Fruit fly (Drosophila melanogaster) whole organism, embryonic: ENCODE results near the gene insv.
A peak's percentile ranks its signal among the peaks of the same experiment; 100 is the strongest.

Experiments
- Ada2b ChIP-seq: fragments of 200-800 bp; sonication (Bioruptor generic); IDR thresholded peaks from 2 replicates; pipeline ENCODE4 v1.3.6; 2022; ENCODE audit warnings: missing biosample characterization, missing genetic modification characterization
- Aef1 ChIP-seq: fragments of 200-800 bp; sonication (Bioruptor generic); IDR thresholded peaks from 3 replicates; pipeline ENCODE4 v1.3.6; 2022; ENCODE audit warnings: missing biosample characterization, missing genetic modification characterization
- Antp ChIP-seq: fragments of 200-800 bp; sonication (Bioruptor generic); optimal IDR thresholded peaks from 3 replicates; lab custom pipeline; 2016; ENCODE audit warnings: missing biosample characterization, missing genetic modification characterization
- BtbVII ChIP-seq: fragments of 200-800 bp; sonication (Bioruptor generic); optimal IDR thresholded peaks from 3 replicates; lab custom pipeline; 2017; ENCODE audit warnings: missing biosample characterization, mild to moderate bottlenecking, missing genetic modification characterization
- CG10267 ChIP-seq: fragments of 200-800 bp; sonication (Bioruptor generic); optimal IDR thresholded peaks from 2 replicates; lab custom pipeline; 2018; ENCODE audit warnings: missing biosample characterization, mild to moderate bottlenecking, missing genetic modification characterization, moderate library complexity
- CG12659 ChIP-seq: fragments of 200-800 bp; sonication (Bioruptor generic); optimal IDR thresholded peaks from 3 replicates; lab custom pipeline; 2017; ENCODE audit warnings: mild to moderate bottlenecking, missing biosample characterization, missing genetic modification reagents, missing genetic modification characterization
- CG13894 ChIP-seq: fragments of 200-800 bp; sonication (Bioruptor generic); optimal IDR thresholded peaks from 3 replicates; lab custom pipeline; 2018; ENCODE audit warnings: missing biosample characterization, mild to moderate bottlenecking, missing genetic modification characterization, moderate library complexity
- CG14014 ChIP-seq: fragments of 200-800 bp; sonication (Bioruptor generic); IDR thresholded peaks from 2 replicates; pipeline ENCODE4 v1.3.6; 2022; ENCODE audit warnings: missing biosample characterization, missing genetic modification characterization
- CG1832 ChIP-seq: fragments of 200-800 bp; sonication (Bioruptor generic); optimal IDR thresholded peaks from 2 replicates; lab custom pipeline; 2017; ENCODE audit warnings: missing biosample characterization, mild to moderate bottlenecking, missing genetic modification characterization, inconsistent platforms
- CG2116 ChIP-seq: fragments of 200-800 bp; sonication (Bioruptor generic); optimal IDR thresholded peaks from 3 replicates; lab custom pipeline; 2018; ENCODE audit warnings: missing biosample characterization, mild to moderate bottlenecking, missing genetic modification characterization
- CG2202 ChIP-seq: fragments of 200-800 bp; sonication (Bioruptor generic); optimal IDR thresholded peaks from 2 replicates; lab custom pipeline; 2018; ENCODE audit warnings: missing biosample characterization, mild to moderate bottlenecking, missing genetic modification characterization
- CG2678 ChIP-seq: fragments of 200-800 bp; sonication (Bioruptor generic); optimal IDR thresholded peaks from 3 replicates; lab custom pipeline; 2019; ENCODE audit warnings: missing biosample characterization, mild to moderate bottlenecking, missing genetic modification characterization, moderate library complexity
- CG30403 ChIP-seq: fragments of 200-800 bp; sonication (Bioruptor generic); optimal IDR thresholded peaks from 3 replicates; lab custom pipeline; 2016; ENCODE audit warnings: missing biosample characterization, missing genetic modification characterization
- CG43689 ChIP-seq: fragments of 200-800 bp; sonication (Bioruptor generic); IDR thresholded peaks from 2 replicates; pipeline ENCODE4 v1.3.6; 2022; ENCODE audit warnings: missing biosample characterization, missing genetic modification characterization
- CG4617 ChIP-seq: fragments of 200-800 bp; sonication (Bioruptor generic); optimal IDR thresholded peaks from 3 replicates; lab custom pipeline; 2016; ENCODE audit warnings: missing biosample characterization, missing genetic modification characterization, borderline replicate concordance
- CG6254 ChIP-seq: fragments of 200-800 bp; sonication (Bioruptor generic); optimal IDR thresholded peaks from 3 replicates; lab custom pipeline; 2017; ENCODE audit warnings: mild to moderate bottlenecking, missing biosample characterization, missing genetic modification reagents, missing genetic modification characterization
- CG7839 ChIP-seq: fragments of 200-800 bp; sonication (Bioruptor generic); optimal IDR thresholded peaks from 3 replicates; lab custom pipeline; 2018; ENCODE audit warnings: missing biosample characterization, mild to moderate bottlenecking, missing genetic modification characterization, moderate library complexity
- CG7963 ChIP-seq: fragments of 200-800 bp; sonication (Bioruptor generic); IDR thresholded peaks from 3 replicates; pipeline ENCODE4 v1.3.6; 2022; ENCODE audit warnings: missing biosample characterization, missing genetic modification characterization; ENCODE audit not compliant: partially characterized antibody
- CG8388 ChIP-seq: fragments of 200-800 bp; sonication (Bioruptor generic); optimal IDR thresholded peaks from 2 replicates; lab custom pipeline; 2019; ENCODE audit warnings: missing biosample characterization, mild to moderate bottlenecking, missing genetic modification characterization, moderate library complexity
- E2f2 ChIP-seq: fragments of 200-800 bp; sonication (Bioruptor generic); IDR thresholded peaks from 2 replicates; pipeline ENCODE4 v1.3.6; 2022; ENCODE audit warnings: missing biosample characterization, missing genetic modification characterization
- Elba2 ChIP-seq: fragments of 200-800 bp; sonication (Bioruptor generic); optimal IDR thresholded peaks from 3 replicates; lab custom pipeline; 2016; ENCODE audit warnings: missing biosample characterization, missing genetic modification characterization
- Ets97D ChIP-seq: fragments of 200-800 bp; sonication (Bioruptor generic); optimal IDR thresholded peaks from 3 replicates; lab custom pipeline; 2016; ENCODE audit warnings: missing biosample characterization, missing genetic modification characterization
- H2.0 ChIP-seq: fragments of 200-800 bp; sonication (Bioruptor generic); IDR thresholded peaks from 2 replicates; pipeline ENCODE4 v1.3.6; 2022; ENCODE audit warnings: missing biosample characterization, missing genetic modification characterization
- HLH54F ChIP-seq: fragments of 200-800 bp; sonication (Bioruptor generic); optimal IDR thresholded peaks from 3 replicates; lab custom pipeline; 2016; ENCODE audit warnings: missing biosample characterization, missing genetic modification characterization
- Hey ChIP-seq: fragments of 200-800 bp; sonication (Bioruptor generic); optimal IDR thresholded peaks from 3 replicates; lab custom pipeline; 2018; ENCODE audit warnings: missing biosample characterization, mild to moderate bottlenecking, missing genetic modification characterization
- Hsf ChIP-seq: fragments of 200-800 bp; sonication (Bioruptor generic); optimal IDR thresholded peaks from 3 replicates; lab custom pipeline; 2016; ENCODE audit warnings: missing biosample characterization, missing genetic modification characterization
- NK7.1 ChIP-seq: fragments of 200-800 bp; sonication (Bioruptor generic); optimal IDR thresholded peaks from 3 replicates; lab custom pipeline; 2016; ENCODE audit warnings: missing biosample characterization, missing genetic modification characterization
- Oaz ChIP-seq: fragments of 200-800 bp; sonication (Bioruptor generic); IDR thresholded peaks from 2 replicates; pipeline ENCODE4 v1.3.6; 2022; ENCODE audit warnings: missing biosample characterization, missing genetic modification characterization
- Ptx1 ChIP-seq: fragments of 200-800 bp; sonication (Bioruptor generic); IDR thresholded peaks from 2 replicates; pipeline ENCODE4 v1.3.6; 2022; ENCODE audit warnings: missing biosample characterization, missing genetic modification characterization
- Scr ChIP-seq: fragments of 200-800 bp; sonication (Bioruptor generic); IDR thresholded peaks from 2 replicates; pipeline ENCODE4 v1.3.6; 2022; ENCODE audit warnings: missing biosample characterization, missing genetic modification characterization; ENCODE audit not compliant: partially characterized antibody
- al ChIP-seq: fragments of 200-800 bp; sonication (Bioruptor generic); IDR thresholded peaks from 2 replicates; pipeline ENCODE4 v1.3.6; 2022; ENCODE audit warnings: missing biosample characterization, missing genetic modification characterization
- br ChIP-seq: fragments of >200 bp; optimal IDR thresholded peaks from 2 replicates; lab custom pipeline; 2017
- corto ChIP-seq: fragments of 200-800 bp; sonication (Bioruptor generic); optimal IDR thresholded peaks from 2 replicates; lab custom pipeline; 2016; ENCODE audit warnings: missing biosample characterization, mild to moderate bottlenecking, missing genetic modification characterization, moderate library complexity
- dmrt11E ChIP-seq: fragments of 200-800 bp; sonication (Bioruptor generic); optimal IDR thresholded peaks from 3 replicates; lab custom pipeline; 2018; ENCODE audit warnings: missing biosample characterization, mild to moderate bottlenecking, missing genetic modification characterization, moderate library complexity
- gce ChIP-seq: fragments of 200-800 bp; sonication (Bioruptor generic); IDR thresholded peaks from 3 replicates; pipeline ENCODE4 v1.3.6; 2022; ENCODE audit warnings: missing biosample characterization, missing genetic modification characterization
- hkb ChIP-seq, 2 experiments: fragments of 200-800 bp in 1 of 2; fragments of >200 bp in 1 of 2; sonication (Bioruptor generic) in 1 of 2; IDR thresholded peaks in 1 of 2; optimal IDR thresholded peaks in 1 of 2; 2 replicates each; pipeline versions ENCODE4 v1.3.6 to Lab custom; 2017 to 2022; ENCODE audit warnings: missing biosample characterization in 1 of 2, missing genetic modification characterization in 1 of 2
- lmd ChIP-seq: fragments of 200-800 bp; sonication (Bioruptor generic); IDR thresholded peaks from 2 replicates; pipeline ENCODE4 v1.3.6; 2022; ENCODE audit warnings: missing biosample characterization, missing genetic modification characterization
- lola ChIP-seq, 3 experiments: fragments of >200 bp in 2 of 3; fragments of 200-800 bp in 1 of 3; sonication (Bioruptor generic) in 1 of 3; optimal IDR thresholded peaks; 2 replicates each; lab custom pipeline; 2017 to 2019; ENCODE audit warnings: missing biosample characterization in 3 of 3, missing genetic modification characterization in 3 of 3, mild to moderate bottlenecking in 1 of 3, moderate library complexity in 1 of 3
- nmo ChIP-seq: fragments of 200-800 bp; sonication (Bioruptor generic); optimal IDR thresholded peaks from 2 replicates; lab custom pipeline; 2018; ENCODE audit warnings: missing biosample characterization, mild to moderate bottlenecking, missing genetic modification characterization, moderate library complexity
- peb ChIP-seq: fragments of 200-800 bp; sonication (Bioruptor generic); IDR thresholded peaks from 2 replicates; pipeline ENCODE4 v1.3.6; 2022; ENCODE audit warnings: missing biosample characterization, missing genetic modification characterization
- schlank ChIP-seq: fragments of 200-800 bp; sonication (Bioruptor generic); optimal IDR thresholded peaks from 2 replicates; lab custom pipeline; 2018; ENCODE audit warnings: missing biosample characterization, mild to moderate bottlenecking, missing genetic modification characterization
- sens ChIP-seq: fragments of 200-800 bp; sonication (Bioruptor generic); peaks from one replicate; lab custom pipeline; 2016; ENCODE audit warnings: missing biosample characterization, missing genetic modification characterization
- stwl ChIP-seq: fragments of 200-800 bp; sonication (Bioruptor generic); optimal IDR thresholded peaks from 3 replicates; lab custom pipeline; 2018; ENCODE audit warnings: missing biosample characterization, mild to moderate bottlenecking, missing genetic modification characterization, moderate library complexity
- sug ChIP-seq: fragments of 200-800 bp; optimal IDR thresholded peaks from 2 replicates; lab custom pipeline; 2019; ENCODE audit warnings: missing biosample characterization, mild to moderate bottlenecking, missing genetic modification characterization, moderate library complexity
- tll ChIP-seq, 2 experiments: fragments of 200-800 bp in 1 of 2; fragments of >200 bp in 1 of 2; sonication (Bioruptor generic) in 1 of 2; optimal IDR thresholded peaks; 2 replicates each; lab custom pipeline; 2017 to 2019; ENCODE audit warnings: missing biosample characterization in 2 of 2, missing genetic modification characterization in 2 of 2, mild to moderate bottlenecking in 1 of 2, moderate library complexity in 1 of 2
- twi ChIP-seq: fragments of 200-800 bp; optimal IDR thresholded peaks from 2 replicates; lab custom pipeline; 2019; ENCODE audit warnings: missing biosample characterization, mild to moderate bottlenecking, missing genetic modification characterization, moderate library complexity
- unc-4 ChIP-seq: fragments of 200-800 bp; sonication (Bioruptor generic); IDR thresholded peaks from 2 replicates; pipeline ENCODE4 v1.3.6; 2022; ENCODE audit warnings: missing biosample characterization, missing genetic modification characterization; ENCODE audit not compliant: partially characterized antibody
- yki ChIP-seq: fragments of >200 bp; optimal IDR thresholded peaks from 3 replicates; lab custom pipeline; 2018
- zen2 ChIP-seq: fragments of 200-800 bp; sonication (Bioruptor generic); IDR thresholded peaks from 3 replicates; pipeline ENCODE4 v1.3.6; 2022; ENCODE audit warnings: missing biosample characterization, missing genetic modification characterization; ENCODE audit not compliant: partially characterized antibody

insv gene

dm6 chr2L:2579669-2580351 lies 3.0 kb upstream of the insv start, which contains the start of the genes ND-B17.2 and Arpc5 (continued):
- TF ChIP-seq dmrt11E (tag; lab: Kevin White, UChicago) (peak; percentile 16), CG6254 (no peak), CG43689 (GFP tag; lab: Robert Waterston, UW) (no peak), CG1832 (no peak), Hey (tag; lab: Kevin White, UChicago) (no peak), E2f2 (peak; percentile 47; the same call in 1 of the 2 replicates), BtbVII (GFP tag; lab: Kevin White, UChicago) (no peak), HLH54F (peak; percentile 17), tll (GFP tag; optimal IDR thresholded peaks at IDR 0.05; lab: Kevin White, UChicago) (peak in 1 of 2 experiments; percentile 7), Aef1 (no peak), CG30403 (peak; percentile 19), Scr (peak; percentile 43; the same call in 1 of the 2 replicates), yki (lab: Kevin White, UChicago) (no peak), Hsf (peak; percentile 16), twi (peak; percentile 76), Ada2b (GFP tag; lab: Robert Waterston, UW) (no peak), hkb (optimal IDR thresholded peaks at IDR 0.05; lab: Kevin White, UChicago) (peak; percentile 33), hkb (GFP tag; IDR thresholded peaks at IDR 0.05; lab: Robert Waterston, UW) (no peak), lmd (GFP tag; lab: Robert Waterston, UW) (no peak), gce (no peak), al (GFP tag; lab: Robert Waterston, UW) (no peak), NK7.1 (GFP tag; lab: Kevin White, UChicago) (no peak), Ptx1 (no peak), nmo (GFP tag; lab: Kevin White, UChicago) (peak; percentile 56), Elba2 (peak; percentile 83), CG10267 (tag; lab: Kevin White, UChicago) (peak; percentile 60), sug (peak; percentile 32), CG4617 (GFP tag; lab: Kevin White, UChicago) (peak; percentile 78), Antp (GFP tag; lab: Kevin White, UChicago) (peak; percentile 18), Oaz (GFP tag; lab: Robert Waterston, UW) (no peak), br (lab: Kevin White, UChicago) (no peak), CG8388 (GFP tag; lab: Kevin White, UChicago) (no peak), CG7963 (no peak), CG14014 (GFP tag; lab: Robert Waterston, UW) (no peak), peb (no peak), zen2 (GFP tag; lab: Robert Waterston, UW) (no peak), corto (GFP tag; lab: Kevin White, UChicago) (no peak), CG2116 (peak; percentile 23), CG7839 (tag; lab: Kevin White, UChicago) (no peak), CG2678 (tag; lab: Kevin White, UChicago) (no peak), CG12659 (GFP tag; lab: Kevin White, UChicago) (peak; percentile 52), schlank (no peak), CG2202 (tag; lab: Kevin White, UChicago) (no peak), sens (GFP tag; lab: Kevin White, UChicago) (peak; percentile 84), lola (GFP tag; optimal IDR thresholded peaks at IDR 0.05; lab: Kevin White, UChicago) (peak in 1 of 3 experiments; percentile 23), Ets97D (GFP tag; lab: Kevin White, UChicago) (peak; percentile 46), stwl (tag; lab: Kevin White, UChicago) (peak; percentile 75), H2.0 (no peak), unc-4 (GFP tag; lab: Robert Waterston, UW) (no peak), CG13894 (tag; lab: Kevin White, UChicago) (no peak)
